Fruit fly (Drosophila melanogaster) whole organism, embryonic: ENCODE results near the gene CG12608.

Experiments used
- ATbp ChIP-seq: fragments of 200-800 bp; sonication (Bioruptor generic); optimal IDR thresholded peaks from 2 replicates; lab custom pipeline; 2017; ENCODE audit warnings: missing biosample characterization, mild to moderate bottlenecking, missing genetic modification characterization, missing genetic modification reagents
- Atf6 ChIP-seq: fragments of 200-800 bp; sonication (Bioruptor generic); IDR thresholded peaks from 2 replicates; pipeline ENCODE4 v1.3.6; 2022; ENCODE audit warnings: missing biosample characterization, missing genetic modification characterization
- B-H1 ChIP-seq: fragments of 200-800 bp; sonication (Bioruptor generic); IDR thresholded peaks from 3 replicates; pipeline ENCODE4 v1.3.6; 2022; ENCODE audit warnings: missing biosample characterization, missing genetic modification characterization
- BtbVII ChIP-seq: fragments of 200-800 bp; sonication (Bioruptor generic); optimal IDR thresholded peaks from 3 replicates; lab custom pipeline; 2017; ENCODE audit warnings: missing biosample characterization, mild to moderate bottlenecking, missing genetic modification characterization
- CG10462 ChIP-seq: fragments of 200-800 bp; sonication (Bioruptor generic); optimal IDR thresholded peaks from 2 replicates; lab custom pipeline; 2016; ENCODE audit warnings: missing biosample characterization, missing genetic modification characterization
- CG10543 ChIP-seq: fragments of 200-800 bp; sonication (Bioruptor generic); optimal IDR thresholded peaks from 3 replicates; lab custom pipeline; 2017; ENCODE audit warnings: missing biosample characterization, mild to moderate bottlenecking, missing genetic modification characterization, moderate library complexity
- CG10654 ChIP-seq: fragments of 200-800 bp; sonication (Bioruptor generic); optimal IDR thresholded peaks from 2 replicates; lab custom pipeline; 2016; ENCODE audit warnings: missing biosample characterization, missing genetic modification characterization
- CG12071 ChIP-seq: fragments of 200-800 bp; sonication (Bioruptor generic); optimal IDR thresholded peaks from 3 replicates; lab custom pipeline; 2018; ENCODE audit warnings: missing biosample characterization, mild to moderate bottlenecking, missing genetic modification characterization
- CG12104 ChIP-seq: fragments of 200-800 bp; sonication (Bioruptor generic); optimal IDR thresholded peaks from 3 replicates; lab custom pipeline; 2016; ENCODE audit warnings: missing biosample characterization, missing genetic modification characterization
- CG13775 ChIP-seq: fragments of 200-800 bp; sonication (Bioruptor generic); optimal IDR thresholded peaks from 3 replicates; lab custom pipeline; 2017; ENCODE audit warnings: missing biosample characterization, mild to moderate bottlenecking, missing genetic modification characterization
- CG14667 ChIP-seq: fragments of 200-800 bp; sonication (Bioruptor generic); IDR thresholded peaks from 2 replicates; pipeline ENCODE4 v1.3.6; 2022; ENCODE audit warnings: missing biosample characterization, missing genetic modification characterization
- CG1529 ChIP-seq: fragments of 200-800 bp; sonication (Bioruptor generic); optimal IDR thresholded peaks from 3 replicates; lab custom pipeline; 2018; ENCODE audit warnings: missing biosample characterization, missing genetic modification characterization
- CG17359 ChIP-seq: fragments of 200-800 bp; sonication (Bioruptor generic); optimal IDR thresholded peaks from 3 replicates; lab custom pipeline; 2018; ENCODE audit warnings: missing biosample characterization, mild to moderate bottlenecking, missing genetic modification characterization, moderate library complexity
- CG18011 ChIP-seq: fragments of 200-800 bp; sonication (Bioruptor generic); optimal IDR thresholded peaks from 2 replicates; lab custom pipeline; 2017; ENCODE audit warnings: missing biosample characterization, missing genetic modification characterization, mild to moderate bottlenecking, moderate library complexity, missing genotype
- CG2875 ChIP-seq: fragments of 200-800 bp; sonication (Bioruptor generic); optimal IDR thresholded peaks from 2 replicates; lab custom pipeline; 2017; ENCODE audit warnings: missing biosample characterization, mild to moderate bottlenecking, missing genetic modification characterization, missing genetic modification reagents
- CG42726 ChIP-seq: fragments of 200-800 bp; sonication (Bioruptor generic); IDR thresholded peaks from 2 replicates; pipeline ENCODE4 v1.3.6; 2022; ENCODE audit warnings: missing biosample characterization, missing genetic modification characterization; ENCODE audit not compliant: partially characterized antibody
- CG6272 ChIP-seq: fragments of 200-800 bp; sonication (Bioruptor generic); IDR thresholded peaks from 2 replicates; pipeline ENCODE4 v1.3.6; 2022; ENCODE audit warnings: missing biosample characterization, missing genetic modification characterization
- CG6683 ChIP-seq: fragments of 200-800 bp; sonication (Bioruptor generic); optimal IDR thresholded peaks from 2 replicates; lab custom pipeline; 2017; ENCODE audit warnings: missing biosample characterization, mild to moderate bottlenecking, missing genetic modification characterization, missing genetic modification reagents
- CG6765 ChIP-seq: fragments of 200-800 bp; sonication (Bioruptor generic); optimal IDR thresholded peaks from 3 replicates; lab custom pipeline; 2017; ENCODE audit warnings: missing biosample characterization, mild to moderate bottlenecking, missing genetic modification characterization
- CG8281 ChIP-seq: fragments of 200-800 bp; sonication (Bioruptor generic); optimal IDR thresholded peaks from 2 replicates; lab custom pipeline; 2018; ENCODE audit warnings: missing biosample characterization, mild to moderate bottlenecking, missing genetic modification characterization, moderate library complexity
- CG8924 ChIP-seq: fragments of 200-800 bp; optimal IDR thresholded peaks from 3 replicates; lab custom pipeline; 2019; ENCODE audit warnings: missing biosample characterization, mild to moderate bottlenecking, missing genetic modification characterization, moderate library complexity
- CG9609 ChIP-seq: fragments of 200-800 bp; sonication (Bioruptor generic); optimal IDR thresholded peaks from 3 replicates; lab custom pipeline; 2016; ENCODE audit warnings: missing biosample characterization, missing genetic modification characterization
- CoRest ChIP-seq: fragments of 200-800 bp; sonication (Bioruptor generic); optimal IDR thresholded peaks from 3 replicates; lab custom pipeline; 2018; ENCODE audit warnings: missing biosample characterization, mild to moderate bottlenecking, missing genetic modification characterization, moderate library complexity
- Dref ChIP-seq: fragments of 200-800 bp; sonication (Bioruptor generic); IDR thresholded peaks from 2 replicates; pipeline ENCODE4 v1.3.6; 2022; ENCODE audit warnings: missing biosample characterization, missing genetic modification characterization
- Ets65A ChIP-seq: fragments of 200-800 bp; sonication (Bioruptor generic); peaks from one replicate; lab custom pipeline; 2016; ENCODE audit warnings: missing biosample characterization, missing genetic modification characterization
- HLH3B ChIP-seq: fragments of 200-800 bp; sonication (Bioruptor generic); IDR thresholded peaks from 2 replicates; pipeline ENCODE4 v1.3.6; 2022; ENCODE audit warnings: missing biosample characterization, missing genetic modification characterization
- HmgD ChIP-seq: fragments of 200-800 bp; sonication (Bioruptor generic); optimal IDR thresholded peaks from 3 replicates; lab custom pipeline; 2016; ENCODE audit warnings: missing biosample characterization, missing genetic modification characterization
- HmgZ ChIP-seq: fragments of 200-800 bp; sonication (Bioruptor generic); optimal IDR thresholded peaks from 2 replicates; lab custom pipeline; 2018; ENCODE audit warnings: missing biosample characterization, mild to moderate bottlenecking, missing genetic modification characterization
- Hsf ChIP-seq: fragments of 200-800 bp; sonication (Bioruptor generic); optimal IDR thresholded peaks from 3 replicates; lab custom pipeline; 2016; ENCODE audit warnings: missing biosample characterization, missing genetic modification characterization
- Kr ChIP-seq: fragments of 200-800 bp; sonication (Bioruptor generic); optimal IDR thresholded peaks from 2 replicates; lab custom pipeline; 2017; ENCODE audit warnings: missing biosample characterization, mild to moderate bottlenecking, missing genetic modification characterization
- NC2β ChIP-seq: fragments of 200-800 bp; sonication (Bioruptor generic); optimal IDR thresholded peaks from 2 replicates; lab custom pipeline; 2016; ENCODE audit warnings: missing biosample characterization, missing genetic modification characterization
- Opbp ChIP-seq: fragments of 200-800 bp; sonication (Bioruptor generic); IDR thresholded peaks from 3 replicates; pipeline ENCODE4 v1.3.6; 2022; ENCODE audit warnings: missing biosample characterization, missing genetic modification characterization; ENCODE audit not compliant: partially characterized antibody
- Rx ChIP-seq: fragments of 200-800 bp; sonication (Bioruptor generic); IDR thresholded peaks from 2 replicates; pipeline ENCODE4 v1.3.6; 2022; ENCODE audit warnings: missing biosample characterization, missing genetic modification characterization
- Spps ChIP-seq: fragments of 200-800 bp; sonication (Bioruptor generic); optimal IDR thresholded peaks from 2 replicates; lab custom pipeline; 2018; ENCODE audit warnings: missing biosample characterization, mild to moderate bottlenecking, missing genetic modification characterization
- Taf1 ChIP-seq: fragments of 200-800 bp; sonication (Bioruptor generic); IDR thresholded peaks from 2 replicates; pipeline ENCODE4 v1.3.6; 2022; ENCODE audit warnings: missing biosample characterization, missing genetic modification characterization
- bab2 ChIP-seq: fragments of 200-800 bp; sonication (Bioruptor generic); optimal IDR thresholded peaks from 2 replicates; lab custom pipeline; 2016; ENCODE audit warnings: missing biosample characterization, missing genetic modification characterization
- bcd ChIP-seq: fragments of 200-800 bp; sonication (Bioruptor generic); optimal IDR thresholded peaks from 2 replicates; lab custom pipeline; 2017; ENCODE audit warnings: missing biosample characterization, mild to moderate bottlenecking, missing genetic modification characterization
- btn ChIP-seq: fragments of 200-800 bp; sonication (Bioruptor generic); optimal IDR thresholded peaks from 2 replicates; lab custom pipeline; 2016; ENCODE audit warnings: missing biosample characterization, missing genetic modification characterization
- crc ChIP-seq: fragments of 200-800 bp; sonication (Bioruptor generic); optimal IDR thresholded peaks from 2 replicates; lab custom pipeline; 2016; ENCODE audit warnings: missing biosample characterization, missing genetic modification characterization
- dmrt11E ChIP-seq: fragments of 200-800 bp; sonication (Bioruptor generic); optimal IDR thresholded peaks from 3 replicates; lab custom pipeline; 2018; ENCODE audit warnings: missing biosample characterization, mild to moderate bottlenecking, missing genetic modification characterization, moderate library complexity
- gce ChIP-seq: fragments of 200-800 bp; sonication (Bioruptor generic); IDR thresholded peaks from 3 replicates; pipeline ENCODE4 v1.3.6; 2022; ENCODE audit warnings: missing biosample characterization, missing genetic modification characterization
- lilli ChIP-seq: fragments of 200-800 bp; sonication (Bioruptor generic); optimal IDR thresholded peaks from 3 replicates; lab custom pipeline; 2016; ENCODE audit warnings: missing biosample characterization, missing genetic modification characterization
- mam ChIP-seq: fragments of 200-800 bp; sonication (Bioruptor generic); optimal IDR thresholded peaks from 3 replicates; lab custom pipeline; 2016; ENCODE audit warnings: missing biosample characterization, missing genetic modification characterization
- nerfin-1 ChIP-seq: fragments of 200-800 bp; sonication (Bioruptor generic); optimal IDR thresholded peaks from 3 replicates; lab custom pipeline; 2019; ENCODE audit warnings: missing biosample characterization, mild to moderate bottlenecking, missing genetic modification characterization, moderate library complexity
- otp ChIP-seq: fragments of 200-800 bp; sonication (Bioruptor generic); IDR thresholded peaks from 3 replicates; pipeline ENCODE4, ENCODE4 v1.3.6; 2022; ENCODE audit warnings: missing biosample characterization, missing genetic modification characterization
- pfk ChIP-seq: fragments of 200-800 bp; sonication (Bioruptor generic); optimal IDR thresholded peaks from 2 replicates; lab custom pipeline; 2018; ENCODE audit warnings: missing biosample characterization, mild to moderate bottlenecking, missing genetic modification characterization, moderate library complexity
- ro ChIP-seq: fragments of 200-800 bp; sonication (Bioruptor generic); IDR thresholded peaks from 2 replicates; pipeline ENCODE4 v1.3.6; 2022; ENCODE audit warnings: missing biosample characterization, missing genetic modification characterization
- seq ChIP-seq: fragments of 200-800 bp; sonication (Bioruptor generic); IDR thresholded peaks from 2 replicates; pipeline ENCODE4 v1.3.6; 2022; ENCODE audit warnings: missing biosample characterization, missing genetic modification characterization
- sisA ChIP-seq: fragments of 200-800 bp; sonication (Bioruptor generic); IDR thresholded peaks from 2 replicates; pipeline ENCODE4 v1.3.6; 2022; ENCODE audit warnings: missing biosample characterization, missing genetic modification characterization
- sob ChIP-seq: fragments of 200-800 bp; sonication (Bioruptor generic); IDR thresholded peaks from 2 replicates; pipeline ENCODE4 v1.3.6; 2022; ENCODE audit warnings: missing biosample characterization, missing genetic modification characterization
- trh ChIP-seq: fragments of 200-800 bp; sonication (Bioruptor generic); optimal IDR thresholded peaks from 2 replicates; lab custom pipeline; 2016; ENCODE audit warnings: missing biosample characterization, missing genetic modification characterization
- unpg ChIP-seq: fragments of 200-800 bp; sonication (Bioruptor generic); optimal IDR thresholded peaks from 3 replicates; lab custom pipeline; 2018; ENCODE audit warnings: missing biosample characterization, mild to moderate bottlenecking, missing genetic modification characterization, moderate library complexity

Gene CG12608

DNA sequence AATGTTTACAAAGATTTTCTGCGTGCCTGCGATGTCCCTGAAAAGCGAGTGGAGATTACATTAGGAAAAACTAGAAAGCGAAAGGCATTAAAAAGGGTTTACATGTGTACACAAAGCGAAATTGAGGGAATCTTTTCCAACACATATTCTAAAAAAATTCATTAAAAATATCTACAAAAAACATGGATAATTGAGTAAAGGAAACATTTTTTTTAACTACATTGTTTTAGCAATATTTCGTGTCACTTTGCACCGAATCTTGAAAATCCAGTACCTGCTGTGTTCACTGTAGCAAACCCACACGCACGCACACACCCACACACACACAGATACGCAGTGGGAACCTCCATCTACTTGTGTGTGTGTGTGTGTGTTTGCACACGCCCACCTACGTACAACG is 40.2 kb downstream of the CG12608 start (continued):
- no peak for TF ChIP-seq CG12104 (GFP tag; lab: Kevin White, UChicago)
- TF ChIP-seq CG10543 (GFP tag; lab: Kevin White, UChicago): no peak
- TF ChIP-seq CG9609 (GFP tag; lab: Kevin White, UChicago): no peak
- TF ChIP-seq CG1529 (GFP tag; lab: Kevin White, UChicago): no peak
- TF ChIP-seq NC2β (GFP tag; lab: Kevin White, UChicago): no peak
- no peak for TF ChIP-seq crc (GFP tag; lab: Kevin White, UChicago)
- peak; percentile 20 for TF ChIP-seq CG13775
- no peak for TF ChIP-seq CG14667
- TF ChIP-seq CG8281 (tag; lab: Kevin White, UChicago): no peak
- peak; percentile 40; the same call in 1 of the 2 replicates for TF ChIP-seq Taf1 (GFP tag; lab: Robert Waterston, UW)
- TF ChIP-seq nerfin-1 (tag; lab: Kevin White, UChicago): no peak
- 0 out of 2 replicates have a peak, but pooled peaks have one; percentile 23 for TF ChIP-seq sisA (GFP tag; lab: Robert Waterston, UW)
- TF ChIP-seq Atf6: peak; percentile 32; the same call in 1 of the 2 replicates
- TF ChIP-seq bab2 (GFP tag; lab: Kevin White, UChicago): peak; percentile 1
- TF ChIP-seq HLH3B (GFP tag; lab: Robert Waterston, UW): no peak
- TF ChIP-seq CG42726 (GFP tag; lab: Robert Waterston, UW): no peak
- TF ChIP-seq B-H1 (GFP tag; lab: Robert Waterston, UW): peak; percentile 26; the same call in 2 of the 3 replicates
- TF ChIP-seq lilli (GFP tag; lab: Kevin White, UChicago): peak; percentile 41
- TF ChIP-seq seq (GFP tag; lab: Robert Waterston, UW): no peak
- peak; percentile 37 for TF ChIP-seq mam (GFP tag; lab: Kevin White, UChicago)
- TF ChIP-seq pfk (GFP tag; lab: Kevin White, UChicago): no peak
- TF ChIP-seq Spps (tag; lab: Kevin White, UChicago): no peak
- no peak for TF ChIP-seq ATbp (GFP tag; lab: Kevin White, UChicago)
- no peak for TF ChIP-seq trh (GFP tag; lab: Kevin White, UChicago)
- TF ChIP-seq CG12071 (GFP tag; lab: Kevin White, UChicago): no peak
- peak; percentile 32 for TF ChIP-seq Ets65A (GFP tag; lab: Kevin White, UChicago)
- no peak for TF ChIP-seq ro
- no peak for TF ChIP-seq BtbVII
- TF ChIP-seq Opbp: no peak
- peak; percentile 16 for TF ChIP-seq CoRest (tag; lab: Kevin White, UChicago)
- TF ChIP-seq gce (GFP tag; lab: Robert Waterston, UW): peak; percentile 59; the same call in 2 of the 3 replicates
- TF ChIP-seq CG8924 (tag; lab: Kevin White, UChicago): no peak
- TF ChIP-seq unpg (GFP tag; lab: Kevin White, UChicago): peak; percentile 10
- peak; percentile 9 for TF ChIP-seq CG17359
- no peak for TF ChIP-seq CG6765 (GFP tag; lab: Kevin White, UChicago)
- TF ChIP-seq HmgZ (tag; lab: Kevin White, UChicago): no peak
- TF ChIP-seq Hsf (GFP tag; lab: Kevin White, UChicago): peak; percentile 7
- no peak for TF ChIP-seq Rx (GFP tag; lab: Robert Waterston, UW)
- no peak for TF ChIP-seq CG10462 (GFP tag; lab: Kevin White, UChicago)
- TF ChIP-seq sob: 0 out of 2 replicates have a peak, but pooled peaks have one; percentile 50
- no peak for TF ChIP-seq bcd (GFP tag; lab: Kevin White, UChicago)
- no peak for TF ChIP-seq CG6272 (GFP tag; lab: Robert Waterston, UW)
- TF ChIP-seq CG10654 (GFP tag; lab: Kevin White, UChicago): no peak
- no peak for TF ChIP-seq btn
- no peak for TF ChIP-seq HmgD (GFP tag; lab: Kevin White, UChicago)
- no peak for TF ChIP-seq Kr (GFP tag; lab: Kevin White, UChicago)
- TF ChIP-seq dmrt11E (tag; lab: Kevin White, UChicago): no peak
- no peak for TF ChIP-seq CG18011 (GFP tag; lab: Kevin White, UChicago)
- no peak for TF ChIP-seq Dref (GFP tag; lab: Robert Waterston, UW)
- TF ChIP-seq CG6683 (GFP tag; lab: Kevin White, UChicago): no peak
- TF ChIP-seq CG2875 (GFP tag; lab: Kevin White, UChicago): no peak
- no peak for TF ChIP-seq otp (GFP tag; lab: Robert Waterston, UW)
